Worm (Caenorhabditis elegans) whole organism, midembryonic: Measurements from ENCODE around the gene F58E6.13.

Source experiments
- T22C8.4 ChIP-seq: fragments of 200-800 bp; sonication (Bioruptor generic); IDR thresholded peaks from 2 replicates; pipeline ENCODE4 v1.3.6; 2022; ENCODE audit warnings: missing genetic modification characterization, missing compliant biosample characterization
- cog-1 ChIP-seq: sonication (generic microtip); optimal IDR thresholded peaks from 2 replicates; lab custom pipeline; 2016; ENCODE audit warnings: missing genetic modification characterization, missing compliant biosample characterization
- flt-1 ChIP-seq: fragments of 200-800 bp; sonication (Bioruptor generic); IDR thresholded peaks from 2 replicates; pipeline ENCODE4 v1.3.6; 2022; ENCODE audit warnings: missing genetic modification characterization, missing compliant biosample characterization
- klf-2 ChIP-seq: fragments of 200-800 bp; sonication (Bioruptor generic); conservative IDR thresholded peaks from 2 replicates; pipeline ENCODE4 v1.3.6; 2022; ENCODE audit warnings: missing genetic modification reagents, missing genetic modification characterization, missing compliant biosample characterization
- med-1 ChIP-seq: sonication (generic microtip); optimal IDR thresholded peaks from 2 replicates; lab custom pipeline; 2017; ENCODE audit warnings: missing genetic modification characterization, mild to moderate bottlenecking, missing compliant biosample characterization, antibody characterized with exemption, missing genetic modification reagents; ENCODE audit not compliant: insufficient read depth
- ref-1 ChIP-seq: fragments of 200-800 bp; sonication (Bioruptor generic); conservative IDR thresholded peaks from 2 replicates; pipeline ENCODE4 v1.3.6; 2022; ENCODE audit warnings: missing genetic modification reagents, missing genetic modification characterization, missing compliant biosample characterization
- tab-1 ChIP-seq: fragments of 200-800 bp; sonication (Bioruptor generic); IDR thresholded peaks from 2 replicates; pipeline ENCODE4 v1.3.6; 2022; ENCODE audit warnings: missing genetic modification characterization, missing compliant biosample characterization
- ztf-23 ChIP-seq: fragments of 200-800 bp; sonication (Bioruptor generic); IDR thresholded peaks from 2 replicates; pipeline ENCODE4 v1.3.6; 2022; ENCODE audit warnings: missing genetic modification reagents, missing genetic modification characterization, missing compliant biosample characterization
- ztf-29 ChIP-seq: fragments of 200-800 bp; sonication (Bioruptor generic); IDR thresholded peaks from 2 replicates; pipeline ENCODE4 v1.3.6; 2022; ENCODE audit warnings: missing genetic modification reagents, missing genetic modification characterization, missing compliant biosample characterization

The F58E6.13 gene

DNA sequence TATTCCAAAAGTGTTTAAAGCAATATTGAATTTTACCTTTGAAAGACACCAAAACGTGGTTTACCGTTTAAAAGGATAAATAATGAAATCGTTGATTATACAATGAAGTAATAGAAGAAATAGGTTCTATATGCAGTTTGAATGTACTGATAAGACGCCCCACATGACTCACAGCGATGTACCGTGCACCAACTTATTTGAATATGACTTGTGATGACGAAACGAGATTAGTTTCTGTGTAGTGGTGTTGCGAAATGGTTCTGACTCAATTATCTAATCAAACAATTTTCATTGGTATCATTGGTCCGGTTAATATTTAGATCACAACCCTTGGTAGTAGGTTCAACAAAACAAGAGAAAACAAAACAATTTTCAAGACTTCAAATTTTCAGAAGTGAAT lies 33.9 kb upstream of the F58E6.13 start:
- TF ChIP-seq flt-1: no peak
- TF ChIP-seq cog-1: no peak
- no peak for TF ChIP-seq tab-1
- no peak for TF ChIP-seq ref-1 (GFP tag; lab: Robert Waterston, UW)
- no peak for TF ChIP-seq ztf-29 (GFP tag; lab: Robert Waterston, UW)
- TF ChIP-seq ztf-23 (GFP tag; lab: Robert Waterston, UW): no peak
- no peak for TF ChIP-seq med-1 (GFP tag; lab: Kevin White, UChicago)
- no peak for TF ChIP-seq klf-2 (GFP tag; lab: Robert Waterston, UW)

DNA sequence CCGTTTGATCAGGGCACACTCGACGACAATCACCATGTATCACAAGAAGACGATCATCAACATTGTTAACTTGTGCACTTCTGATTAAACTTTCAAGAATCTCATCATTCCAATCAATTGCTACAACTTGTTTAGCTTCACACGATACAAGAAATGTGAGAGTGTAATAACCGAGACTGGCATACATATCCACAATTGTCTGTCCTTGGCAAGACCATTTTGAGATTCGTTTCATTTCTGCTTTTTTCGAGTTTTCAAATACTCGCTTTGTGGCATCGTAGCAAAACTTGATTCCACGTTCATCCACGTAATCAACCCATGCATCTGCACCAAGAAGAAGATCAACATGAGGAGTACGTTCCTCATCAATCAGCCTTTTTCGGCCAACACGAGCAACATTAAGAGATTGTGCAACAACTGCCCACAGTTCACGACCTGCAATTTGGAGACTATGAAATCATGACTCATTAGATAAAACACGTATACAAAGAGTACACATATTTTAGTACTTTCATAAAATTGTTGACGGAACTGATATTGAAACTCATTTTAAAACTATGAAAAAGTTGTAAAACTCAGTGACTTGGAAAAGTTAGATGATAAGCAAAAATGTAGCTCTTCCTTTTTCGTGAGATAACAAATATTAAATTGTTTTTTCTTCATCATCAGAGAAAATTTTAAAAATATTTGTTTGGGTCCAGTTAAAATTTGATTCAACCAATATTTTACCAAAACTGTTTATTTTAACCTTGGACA lies 32.4 kb upstream of the F58E6.13 start:
- no peak for TF ChIP-seq ref-1 (GFP tag; lab: Robert Waterston, UW)
- no peak for TF ChIP-seq klf-2 (GFP tag; lab: Robert Waterston, UW)
- TF ChIP-seq ztf-29 (GFP tag; lab: Robert Waterston, UW): no peak
- TF ChIP-seq med-1 (GFP tag; lab: Kevin White, UChicago): no peak
- no peak for TF ChIP-seq cog-1
- no peak for TF ChIP-seq tab-1
- no peak for TF ChIP-seq ztf-23 (GFP tag; lab: Robert Waterston, UW)
- TF ChIP-seq T22C8.4 (GFP tag; lab: Robert Waterston, UW): no peak
- TF ChIP-seq flt-1: no peak

DNA sequence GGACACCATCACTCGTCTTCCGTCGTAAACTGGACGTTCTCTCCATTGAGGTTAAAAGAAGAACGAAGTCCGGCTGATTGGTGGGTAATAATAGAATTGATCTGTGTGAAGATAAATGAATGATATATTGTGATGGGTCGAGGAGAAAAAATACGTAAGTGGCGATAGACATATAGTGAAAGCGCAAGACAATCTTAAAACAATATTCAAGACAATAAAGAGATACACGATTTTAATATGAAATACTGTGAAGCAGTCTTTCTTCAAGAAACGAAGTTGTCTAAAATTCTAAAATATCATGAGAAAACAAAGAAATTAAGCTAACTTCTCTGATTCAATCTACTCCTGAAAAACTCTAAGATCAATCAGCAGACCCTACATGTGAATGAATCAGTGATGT lies 31.5 kb upstream of the F58E6.13 start, which contains the start of gene F40F9.10:
TSS of gene F40F9.10 (minus strand) at position 101 of the 400 bp plus-strand sequence.
- no peak for TF ChIP-seq cog-1
- no peak for TF ChIP-seq klf-2 (GFP tag; lab: Robert Waterston, UW)
- no peak for TF ChIP-seq flt-1
- no peak for TF ChIP-seq tab-1
- no peak for TF ChIP-seq ref-1 (GFP tag; lab: Robert Waterston, UW)
- TF ChIP-seq med-1 (GFP tag; lab: Kevin White, UChicago): no peak
- no peak for TF ChIP-seq ztf-29 (GFP tag; lab: Robert Waterston, UW)
- TF ChIP-seq ztf-23 (GFP tag; lab: Robert Waterston, UW): no peak
- no peak for TF ChIP-seq T22C8.4 (GFP tag; lab: Robert Waterston, UW)

- TF ChIP-seq T22C8.4 (GFP tag; lab: Robert Waterston, UW) (no peak), ztf-23 (GFP tag; lab: Robert Waterston, UW) (no peak), flt-1 (no peak), ztf-29 (GFP tag; lab: Robert Waterston, UW) (no peak), klf-2 (GFP tag; lab: Robert Waterston, UW) (no peak), med-1 (GFP tag; lab: Kevin White, UChicago) (no peak), ref-1 (GFP tag; lab: Robert Waterston, UW) (no peak), cog-1 (no peak), tab-1 (no peak)
Measured at ce11 chrV:9714909-9715308, 30.1 kb upstream of the F58E6.13 start, which contains the start of gene F40F9.3. Gene F40F9.3 (plus strand): TSS chrV:9715209.

DNA sequence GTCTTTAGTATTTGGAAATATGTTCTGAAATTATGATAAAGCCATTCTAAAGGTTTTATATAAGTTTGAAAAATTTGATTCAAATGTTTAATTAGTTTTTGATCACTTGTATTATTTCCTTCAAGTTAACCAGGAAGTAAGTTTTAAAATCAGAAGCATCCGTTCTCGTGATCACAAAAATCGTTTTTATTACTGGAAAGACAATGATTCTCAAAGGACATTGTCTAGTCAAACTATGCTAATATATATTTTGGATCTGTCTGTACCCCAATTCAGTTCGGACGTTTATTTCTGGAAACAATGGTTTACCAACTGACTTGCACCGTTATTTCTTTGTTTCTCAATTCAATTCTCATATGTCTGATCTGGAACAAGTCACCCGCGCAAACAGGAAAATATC lies 28.6 kb upstream of the F58E6.13 start, which contains the start of gene str-188:
TSS of gene str-188 (plus strand) at position 301 of the 400 bp plus-strand sequence.
- TF ChIP-seq med-1 (GFP tag; lab: Kevin White, UChicago) (no peak), ref-1 (GFP tag; lab: Robert Waterston, UW) (no peak), ztf-29 (GFP tag; lab: Robert Waterston, UW) (no peak), T22C8.4 (GFP tag; lab: Robert Waterston, UW) (no peak), flt-1 (no peak), cog-1 (no peak), tab-1 (no peak), klf-2 (GFP tag; lab: Robert Waterston, UW) (no peak), ztf-23 (GFP tag; lab: Robert Waterston, UW) (no peak)

- no peak for TF ChIP-seq ztf-23 (GFP tag; lab: Robert Waterston, UW)
- no peak for TF ChIP-seq ref-1 (GFP tag; lab: Robert Waterston, UW)
- TF ChIP-seq T22C8.4 (GFP tag; lab: Robert Waterston, UW): no peak
- no peak for TF ChIP-seq klf-2 (GFP tag; lab: Robert Waterston, UW)
- no peak for TF ChIP-seq med-1 (GFP tag; lab: Kevin White, UChicago)
- TF ChIP-seq ztf-29 (GFP tag; lab: Robert Waterston, UW): no peak
- no peak for TF ChIP-seq cog-1
Measured at ce11 chrV:9724021-9724671, 20.9 kb upstream of the F58E6.13 start, which contains the start of gene slcr-46.3. Gene slcr-46.3 (minus strand): TSS chrV:9724106.

ce11 chrV:9725719-9726118 lies 19.3 kb upstream of the F58E6.13 start:
- TF ChIP-seq cog-1 (no peak), flt-1 (no peak), med-1 (GFP tag; lab: Kevin White, UChicago) (no peak), ztf-29 (GFP tag; lab: Robert Waterston, UW) (no peak), ztf-23 (GFP tag; lab: Robert Waterston, UW) (no peak), klf-2 (GFP tag; lab: Robert Waterston, UW) (no peak), ref-1 (GFP tag; lab: Robert Waterston, UW) (no peak), T22C8.4 (GFP tag; lab: Robert Waterston, UW) (no peak), tab-1 (no peak)

- TF ChIP-seq cog-1 (no peak), tab-1 (no peak), ztf-29 (GFP tag; lab: Robert Waterston, UW) (no peak), flt-1 (no peak), ref-1 (GFP tag; lab: Robert Waterston, UW) (no peak), klf-2 (GFP tag; lab: Robert Waterston, UW) (no peak), T22C8.4 (GFP tag; lab: Robert Waterston, UW) (no peak), ztf-23 (GFP tag; lab: Robert Waterston, UW) (no peak), med-1 (GFP tag; lab: Kevin White, UChicago) (no peak)
Measured at ce11 chrV:9729462-9730162, 15.4 kb upstream of the F58E6.13 start, which contains the start of the genes aagr-3 and drap-1. Gene aagr-3 (minus strand): TSS chrV:9729512. Gene drap-1 (plus strand): TSS chrV:9730106.
